Worm (Caenorhabditis elegans): ENCODE results near the gene str-69.
"Not testable (repeated sequence)": the region's sequence is repeated elsewhere in the genome, so short reads cannot be mapped to it uniquely, and the experiment has no call there.

The str-69 gene

DNA sequence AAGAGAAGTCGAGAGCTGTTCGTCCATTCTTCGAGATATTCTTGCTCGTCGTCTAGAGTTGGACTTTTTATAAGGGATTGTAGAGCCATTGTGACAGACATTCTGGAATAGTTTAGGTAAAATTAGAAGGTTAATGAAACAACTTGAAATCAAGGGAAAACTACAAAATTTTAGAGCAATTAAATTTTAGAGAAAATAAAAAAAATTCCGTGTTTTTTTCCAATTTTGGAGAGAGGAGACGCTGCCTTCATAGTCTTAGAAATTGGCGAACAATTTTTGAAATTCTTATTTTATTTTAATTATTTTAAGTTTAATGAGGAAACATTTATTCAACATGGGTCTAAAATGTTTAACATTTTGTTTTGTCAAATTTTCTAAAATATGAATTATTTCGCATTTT, 34.2 kb downstream of the str-69 start, which contains the start of gene C50H11.13:
Gene C50H11.13 (minus strand): TSS at position 101 of the 400 bp plus-strand sequence.
- TF ChIP-seq B0261.1 (tag; optimal IDR thresholded peaks at IDR 0.05), result no peak

- TF ChIP-seq egl-18 (GFP tag; IDR thresholded peaks at IDR 0.05) (no peak), F57A8.1 (GFP tag; optimal IDR thresholded peaks at IDR 0.05) (no peak), nhr-80 (tag; optimal IDR thresholded peaks at IDR 0.05) (no peak)
These were observed 36.6 kb downstream of the str-69 start, which contains the start of gene str-40 for ce11 chrV:3069101-3069500. TSS of gene str-40 (minus strand) at chrV:3069201.

ce11 chrV:3065928-3066327, 39.8 kb downstream of the str-69 start, which contains the start of gene srh-185:
TSS of gene srh-185 (plus strand) at chrV:3066228.
- no peak for TF ChIP-seq unc-62 (GFP tag; optimal IDR thresholded peaks at IDR 0.05)
- TF ChIP-seq K11D2.4 (GFP tag; IDR thresholded peaks at IDR 0.05), result no peak
- TF ChIP-seq somi-1 (GFP tag; optimal IDR thresholded peaks at IDR 0.05), result no peak
- no peak for TF ChIP-seq zim-3 (tag; optimal IDR thresholded peaks at IDR 0.05)
- TF ChIP-seq lin-35 (GFP tag; optimal IDR thresholded peaks at IDR 0.05), result no peak
- no peak for TF ChIP-seq ztf-18 (tag; optimal IDR thresholded peaks at IDR 0.05)
- TF ChIP-seq gei-17 (GFP tag; optimal IDR thresholded peaks at IDR 0.05), result no peak
- TF ChIP-seq Y95B8A.8 (GFP tag; IDR thresholded peaks at IDR 0.05), result no peak
- no peak for TF ChIP-seq hlh-12 (tag; optimal IDR thresholded peaks at IDR 0.05)
- no peak for TF ChIP-seq die-1 (tag; optimal IDR thresholded peaks at IDR 0.05)
- no peak for TF ChIP-seq hlh-26 (GFP tag; conservative IDR thresholded peaks at IDR 0.05)
- no peak for TF ChIP-seq nfyb-1 (GFP tag; IDR thresholded peaks at IDR 0.05)
- TF ChIP-seq B0019.2 (GFP tag; conservative IDR thresholded peaks at IDR 0.05), result no peak
- TF ChIP-seq F57A8.1 (GFP tag; optimal IDR thresholded peaks at IDR 0.05), result no peak
- no peak for TF ChIP-seq rec-8 (tag; optimal IDR thresholded peaks at IDR 0.05)
- TF ChIP-seq hrde-1 (tag; optimal IDR thresholded peaks at IDR 0.05; ENCODE audit: borderline replicate concordance), result no peak
- no peak for TF ChIP-seq aptf-2 (GFP tag; conservative IDR thresholded peaks at IDR 0.05)
- TF ChIP-seq mxl-1 (tag; optimal IDR thresholded peaks at IDR 0.05), result no peak

DNA sequence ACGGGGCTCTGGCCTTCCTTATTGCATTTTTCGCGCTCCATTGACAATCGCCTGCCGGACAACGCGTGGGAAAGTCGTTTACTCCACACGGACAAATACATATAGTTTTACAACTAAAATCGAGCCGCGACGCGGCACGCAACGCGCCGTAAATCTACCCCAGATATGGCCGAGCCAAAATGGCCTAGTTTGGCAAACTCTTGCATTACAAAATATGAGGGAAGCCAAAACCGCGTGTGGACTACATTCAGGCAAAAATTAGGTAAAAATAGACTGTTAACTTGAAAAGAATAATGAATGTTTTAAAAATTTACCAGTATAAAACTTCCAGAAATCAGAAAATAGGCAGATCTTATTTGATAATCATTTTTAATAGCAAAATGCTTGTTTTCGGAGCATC, 41.3 kb downstream of the str-69 start, which contains the start of gene srt-16:
Gene srt-16 (minus strand): TSS at position 101 of the 400 bp plus-strand sequence.
- TF ChIP-seq T07F8.4 (tag; optimal IDR thresholded peaks at IDR 0.05); nhr-120 (GFP tag; IDR thresholded peaks at IDR 0.05); Y67H2A.10 (GFP tag; conservative IDR thresholded peaks at IDR 0.05): not testable (repeated sequence)

DNA sequence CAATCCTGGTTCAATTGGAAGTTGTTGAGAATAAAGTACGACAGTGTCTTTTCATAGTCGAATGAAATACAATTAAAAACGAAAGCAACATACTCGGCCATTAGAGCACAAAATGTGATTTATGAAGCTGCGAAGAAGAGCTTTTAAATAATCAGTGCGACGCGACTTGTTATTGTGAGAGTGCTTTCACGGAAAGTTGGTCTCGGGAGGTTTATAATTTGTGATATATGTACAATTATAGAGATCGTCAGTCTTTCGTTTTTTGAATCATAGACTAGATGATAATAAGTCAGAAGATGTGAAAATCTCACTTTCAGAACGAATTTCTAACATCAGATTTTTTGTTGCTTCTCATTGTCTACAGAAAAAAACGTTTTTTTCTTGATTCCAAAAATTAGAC, 43.6 kb downstream of the str-69 start, which contains the start of gene srt-15:
Gene srt-15 (minus strand): TSS at position 101 of the 400 bp plus-strand sequence.
- TF ChIP-seq F33H1.4 (GFP tag; IDR thresholded peaks at IDR 0.05), result no peak
- no peak for TF ChIP-seq lin-26 (GFP tag; IDR thresholded peaks at IDR 0.05)
- no peak for TF ChIP-seq cebp-2 (GFP tag; IDR thresholded peaks at IDR 0.05)
- TF ChIP-seq ztf-18 (tag; optimal IDR thresholded peaks at IDR 0.05), result no peak
- TF ChIP-seq ekl-4 (GFP tag; IDR thresholded peaks at IDR 0.05), result no peak
- TF ChIP-seq zim-3 (tag; optimal IDR thresholded peaks at IDR 0.05), result no peak
- no peak for TF ChIP-seq ceh-100 (GFP tag; IDR thresholded peaks at IDR 0.05)
- no peak for TF ChIP-seq F23B12.7 (tag; optimal IDR thresholded peaks at IDR 0.05; ENCODE audit: insufficient read depth)
- no peak for TF ChIP-seq gei-17 (GFP tag; optimal IDR thresholded peaks at IDR 0.05)
- no peak for TF ChIP-seq repo-1 (tag; optimal IDR thresholded peaks at IDR 0.05)
- TF ChIP-seq F57C9.4 (tag; optimal IDR thresholded peaks at IDR 0.05), result no peak
- no peak for TF ChIP-seq F37B4.10 (GFP tag; IDR thresholded peaks at IDR 0.05)
- TF ChIP-seq F49E8.2 (tag; optimal IDR thresholded peaks at IDR 0.05; ENCODE audit: insufficient read depth), result no peak
- TF ChIP-seq snpc-1.3 (tag; optimal IDR thresholded peaks at IDR 0.05; ENCODE audit: insufficient read depth), result no peak
- TF ChIP-seq ceh-40 (GFP tag; IDR thresholded peaks at IDR 0.05), result no peak
- no peak for TF ChIP-seq F55B11.4 (tag; optimal IDR thresholded peaks at IDR 0.05; ENCODE audit: borderline replicate concordance, insufficient read depth)
- no peak for TF ChIP-seq T26A5.8 (tag; optimal IDR thresholded peaks at IDR 0.05)
